Worm (Caenorhabditis elegans) whole organism, mixed stage, embryonic: ENCODE results near the gene C02E7.8.

Experiments used
- cnd-1 ChIP-seq: fragments of 200-800 bp; sonication (Bioruptor generic); optimal IDR thresholded peaks from 2 replicates; lab custom pipeline; 2018; ENCODE audit warnings: mild to moderate bottlenecking, missing genetic modification characterization, missing compliant biosample characterization
- elt-3 ChIP-seq: fragments of 150-350 bp; optimal IDR thresholded peaks from 2 replicates; lab custom pipeline; 2014; ENCODE audit warnings: missing biosample characterization, missing genetic modification characterization
- mab-5 ChIP-seq: fragments of 150-350 bp; optimal IDR thresholded peaks from 2 replicates; lab custom pipeline; 2014; ENCODE audit warnings: missing biosample characterization, missing genetic modification characterization
- mep-1 ChIP-seq: fragments of 150-350 bp; optimal IDR thresholded peaks from 2 replicates; lab custom pipeline; 2017; ENCODE audit warnings: missing biosample characterization, missing genetic modification reagents, missing genetic modification characterization, inconsistent platforms
- mls-2 ChIP-seq: sonication (generic microtip); optimal IDR thresholded peaks from 2 replicates; lab custom pipeline; 2016; ENCODE audit warnings: mild to moderate bottlenecking, missing genetic modification characterization, moderate library complexity, missing compliant biosample characterization
- nhr-12 ChIP-seq: fragments of 150-350 bp; optimal IDR thresholded peaks from 2 replicates; lab custom pipeline; 2014; ENCODE audit warnings: missing biosample characterization, missing genetic modification characterization
- nhr-28 ChIP-seq: fragments of 150-350 bp; optimal IDR thresholded peaks from 2 replicates; lab custom pipeline; 2014; ENCODE audit warnings: missing biosample characterization, missing genetic modification characterization
- pha-4 ChIP-seq: fragments of 150-350 bp; optimal IDR thresholded peaks from 2 replicates; lab custom pipeline; 2018; ENCODE audit warnings: missing biosample characterization, missing genetic modification reagents, missing genetic modification characterization
- unc-39 ChIP-seq: fragments of 150-350 bp; optimal IDR thresholded peaks from 2 replicates; lab custom pipeline; 2014; ENCODE audit warnings: missing biosample characterization, missing genetic modification characterization
- unc-62 ChIP-seq: fragments of 150-350 bp; optimal IDR thresholded peaks from 2 replicates; lab custom pipeline; 2014; ENCODE audit warnings: missing biosample characterization, missing genetic modification reagents, missing genetic modification characterization
- ztf-11 ChIP-seq: fragments of 150-350 bp; optimal IDR thresholded peaks from 2 replicates; lab custom pipeline; 2014; ENCODE audit warnings: missing biosample characterization, missing genetic modification characterization

DNA sequence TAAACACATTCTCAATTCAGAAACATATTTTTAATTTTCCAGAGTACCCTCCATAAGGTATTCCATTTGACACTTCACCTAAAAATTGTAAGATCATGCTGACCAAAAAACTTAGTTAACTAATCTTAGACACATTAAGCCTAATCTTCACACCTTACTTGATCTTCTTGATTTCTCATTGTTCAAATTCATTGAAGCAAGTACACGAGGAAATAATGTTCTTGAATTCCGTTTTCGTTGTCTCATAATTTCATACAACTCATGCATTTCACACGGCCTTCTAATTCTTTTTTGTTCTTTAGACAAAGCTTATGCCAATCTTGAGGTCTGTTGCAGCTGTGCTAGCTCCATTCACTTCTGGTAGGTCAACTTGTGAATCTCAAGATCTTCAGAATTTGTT lies 48.6 kb downstream of the C02E7.8 start, which contains the start of gene srd-33:
- TF ChIP-seq mep-1 (tag; lab: Kevin White, UChicago) (no peak), mls-2 (no peak), unc-39 (tag; lab: Kevin White, UChicago) (no peak), nhr-12 (tag; lab: Kevin White, UChicago) (no peak), nhr-28 (tag; lab: Kevin White, UChicago) (no peak), ztf-11 (tag; lab: Kevin White, UChicago) (no peak), cnd-1 (tag; lab: Kevin White, UChicago) (no peak), pha-4 (tag; lab: Kevin White, UChicago) (no peak), mab-5 (tag; lab: Kevin White, UChicago) (no peak), elt-3 (tag; lab: Kevin White, UChicago) (no peak), unc-62 (GFP tag; lab: Kevin White, UChicago) (no peak)
